Fruit fly (Drosophila melanogaster): ENCODE results near the gene Dci.

dm6 chr3L:871713-872112, 20.6 kb downstream of the Dci start, which contains the start of gene Usp10:
- peak in 1 of 2 experiments; percentile 38 for TF ChIP-seq CTCF (optimal IDR thresholded peaks at IDR 0.05)
- TF ChIP-seq CG8478 (optimal IDR thresholded peaks at IDR 0.05) = no peak
